Worm (Caenorhabditis elegans) whole organism, L1 larva: ENCODE data around the gene drr-2.
A peak's percentile ranks its signal among the peaks of the same experiment; 100 is the strongest.

Experiments used
- C16A3.4 ChIP-seq: fragments of 150-350 bp; optimal IDR thresholded peaks from 2 replicates; lab custom pipeline; 2014; ENCODE audit warnings: missing biosample characterization, missing genetic modification characterization
- F16B12.6 ChIP-seq: fragments of 150-350 bp; optimal IDR thresholded peaks from 2 replicates; lab custom pipeline; 2014; ENCODE audit warnings: missing biosample characterization, missing genetic modification characterization
- Y116A8C.19 ChIP-seq: sonication (generic microtip); optimal IDR thresholded peaks from 2 replicates; lab custom pipeline; 2016; ENCODE audit warnings: missing compliant biosample characterization, missing genetic modification characterization, borderline replicate concordance
- aha-1 ChIP-seq: fragments of 150-350 bp; optimal IDR thresholded peaks from 2 replicates; lab custom pipeline; 2014; ENCODE audit warnings: missing biosample characterization, missing genetic modification characterization
- blmp-1 ChIP-seq: fragments of 150-350 bp; optimal IDR thresholded peaks from 2 replicates; lab custom pipeline; 2014; ENCODE audit warnings: missing biosample characterization, missing genetic modification characterization
- ceh-8 ChIP-seq: fragments of 200-800 bp; sonication (Bioruptor generic); optimal IDR thresholded peaks from 2 replicates; lab custom pipeline; 2018; ENCODE audit warnings: mild to moderate bottlenecking, missing genetic modification characterization, moderate library complexity, missing compliant biosample characterization
- ceh-82 ChIP-seq, 3 experiments: fragments of 150-350 bp in 1 of 3; sonication (generic microtip) in 2 of 3; optimal IDR thresholded peaks; 2 replicates each; lab custom pipeline; 2014 to 2017; ENCODE audit warnings: missing biosample characterization in 3 of 3, missing genetic modification characterization in 3 of 3
- ceh-88 ChIP-seq: fragments of 200-800 bp; sonication (Bioruptor generic); IDR thresholded peaks from 2 replicates; pipeline ENCODE4 v1.3.6; 2022; ENCODE audit warnings: missing genetic modification characterization, missing compliant biosample characterization
- ces-1 ChIP-seq: fragments of 150-350 bp; optimal IDR thresholded peaks from 2 replicates; lab custom pipeline; 2014; ENCODE audit warnings: missing biosample characterization, missing genetic modification reagents, missing genetic modification characterization
- dsc-1 ChIP-seq: sonication (generic microtip); optimal IDR thresholded peaks from 2 replicates; lab custom pipeline; 2016; ENCODE audit warnings: mild to moderate bottlenecking, missing genetic modification characterization, missing compliant biosample characterization
- egl-13 ChIP-seq: sonication (generic microtip); optimal IDR thresholded peaks from 2 replicates; lab custom pipeline; 2016; ENCODE audit warnings: missing genotype, missing genetic modification reagents, missing genetic modification characterization, missing compliant biosample characterization
- egl-27 ChIP-seq, 2 experiments: fragments of 150-350 bp in 1 of 2; sonication (generic microtip); optimal IDR thresholded peaks; 3 replicates each; lab custom pipeline; 2017 to 2018; ENCODE audit warnings: missing biosample characterization in 2 of 2, missing genetic modification characterization in 2 of 2, missing genetic modification reagents in 2 of 2
- elt-3 ChIP-seq, 6 experiments: fragments of 150-350 bp in 1 of 6; sonication (generic microtip); optimal IDR thresholded peaks; 2 replicates each; lab custom pipeline; 2017 to 2018; ENCODE audit warnings: missing biosample characterization in 6 of 6, missing genetic modification characterization in 6 of 6, inconsistent platforms in 1 of 6
- ets-5 ChIP-seq: fragments of 200-800 bp; sonication (Bioruptor generic); IDR thresholded peaks from 2 replicates; pipeline ENCODE4 v1.3.6; 2022; ENCODE audit warnings: missing genetic modification characterization, missing compliant biosample characterization
- fkh-10 ChIP-seq: sonication (generic microtip); optimal IDR thresholded peaks from 2 replicates; lab custom pipeline; 2017; ENCODE audit warnings: missing biosample characterization, missing genetic modification reagents, missing genetic modification characterization
- fkh-4 ChIP-seq: sonication (generic microtip); optimal IDR thresholded peaks from 2 replicates; lab custom pipeline; 2016; ENCODE audit warnings: missing compliant biosample characterization, missing genetic modification characterization, borderline replicate concordance
- hlh-17 ChIP-seq: fragments of 200-800 bp; sonication (Bioruptor generic); optimal IDR thresholded peaks from 2 replicates; lab custom pipeline; 2018; ENCODE audit warnings: missing genetic modification characterization, mild to moderate bottlenecking, missing compliant biosample characterization, moderate library complexity, borderline replicate concordance
- hpl-2 ChIP-seq: fragments of 150-350 bp; optimal IDR thresholded peaks from 2 replicates; lab custom pipeline; 2014; ENCODE audit warnings: missing biosample characterization, missing genetic modification reagents, missing genetic modification characterization
- isw-1 ChIP-seq: fragments of 200-800 bp; sonication (Bioruptor generic); IDR thresholded peaks from 2 replicates; pipeline ENCODE4 v1.3.6; 2022; ENCODE audit warnings: missing genetic modification characterization, missing compliant biosample characterization
- lin-14 ChIP-seq: fragments of 200-800 bp; sonication (Bioruptor generic); optimal IDR thresholded peaks from 2 replicates; lab custom pipeline; 2018; ENCODE audit warnings: mild to moderate bottlenecking, missing genetic modification characterization, moderate library complexity, missing compliant biosample characterization
- lin-15B ChIP-seq: fragments of 150-350 bp; sonication (generic microtip); optimal IDR thresholded peaks from 3 replicates; lab custom pipeline; 2014; ENCODE audit warnings: missing biosample characterization, missing genetic modification characterization
- lin-35 ChIP-seq, 2 experiments: fragments of 150-350 bp; optimal IDR thresholded peaks; 2 replicates each; lab custom pipeline; 2014; ENCODE audit warnings: missing biosample characterization in 2 of 2, missing genetic modification characterization in 2 of 2, missing genetic modification reagents in 2 of 2
- lir-3 ChIP-seq: sonication (generic microtip); optimal IDR thresholded peaks from 2 replicates; lab custom pipeline; 2016; ENCODE audit warnings: mild to moderate bottlenecking, missing genetic modification characterization, moderate library complexity, missing compliant biosample characterization; ENCODE audit not compliant: poor library complexity
- lsy-2 ChIP-seq, 2 experiments: fragments of 150-350 bp; optimal IDR thresholded peaks; 2 replicates each; lab custom pipeline; 2014; ENCODE audit warnings: missing biosample characterization in 2 of 2, missing genetic modification characterization in 2 of 2
- mdl-1 ChIP-seq, 2 experiments: fragments of 150-350 bp; optimal IDR thresholded peaks; 2 replicates each; lab custom pipeline; 2014 to 2017; ENCODE audit warnings: missing biosample characterization in 2 of 2, missing genetic modification characterization in 2 of 2, inconsistent platforms in 1 of 2
- mef-2 ChIP-seq: fragments of 150-350 bp; optimal IDR thresholded peaks from 2 replicates; lab custom pipeline; 2014; ENCODE audit warnings: missing biosample characterization, missing genetic modification characterization
- mep-1 ChIP-seq: fragments of 150-350 bp; optimal IDR thresholded peaks from 2 replicates; lab custom pipeline; 2014; ENCODE audit warnings: missing biosample characterization, missing genetic modification characterization
- nhr-20 ChIP-seq: sonication (generic microtip); optimal IDR thresholded peaks from 2 replicates; lab custom pipeline; 2016; ENCODE audit warnings: mild to moderate bottlenecking, missing genetic modification characterization, missing compliant biosample characterization
- nhr-28 ChIP-seq: fragments of 150-350 bp; optimal IDR thresholded peaks from 2 replicates; lab custom pipeline; 2014; ENCODE audit warnings: missing biosample characterization, missing genetic modification characterization
- nhr-47 ChIP-seq: sonication (generic microtip); optimal IDR thresholded peaks from 2 replicates; lab custom pipeline; 2016; ENCODE audit warnings: mild to moderate bottlenecking, missing genetic modification characterization, moderate library complexity, missing compliant biosample characterization
- nhr-84 ChIP-seq: sonication (generic microtip); optimal IDR thresholded peaks from 2 replicates; lab custom pipeline; 2017; ENCODE audit warnings: missing biosample characterization, missing genetic modification characterization
- nhr-85 ChIP-seq: sonication (generic microtip); peaks from one replicate; lab custom pipeline; 2016; ENCODE audit warnings: missing genetic modification characterization, inconsistent platforms, missing compliant biosample characterization
- pag-3 ChIP-seq: sonication (generic microtip); optimal IDR thresholded peaks from 2 replicates; lab custom pipeline; 2017; ENCODE audit warnings: missing genetic modification characterization, mild to moderate bottlenecking, missing compliant biosample characterization, antibody characterized with exemption, borderline replicate concordance; ENCODE audit not compliant: insufficient read depth
- pax-3 ChIP-seq: fragments of 200-800 bp; sonication (Bioruptor generic); optimal IDR thresholded peaks from 2 replicates; lab custom pipeline; 2018; ENCODE audit warnings: mild to moderate bottlenecking, missing genetic modification characterization, moderate library complexity, missing compliant biosample characterization
- pqm-1 ChIP-seq: sonication (generic microtip); optimal IDR thresholded peaks from 3 replicates; lab custom pipeline; 2017; ENCODE audit warnings: missing biosample characterization, missing genetic modification characterization
- skn-1 ChIP-seq: fragments of 150-350 bp; optimal IDR thresholded peaks from 2 replicates; lab custom pipeline; 2014; ENCODE audit warnings: missing biosample characterization, missing genetic modification characterization
- snpc-4 ChIP-seq: fragments of 150-350 bp; optimal IDR thresholded peaks from 2 replicates; lab custom pipeline; 2014; ENCODE audit warnings: missing biosample characterization, missing genetic modification characterization
- sptf-1 ChIP-seq: fragments of 150-350 bp; optimal IDR thresholded peaks from 2 replicates; lab custom pipeline; 2014; ENCODE audit warnings: missing biosample characterization, missing genetic modification characterization
- sup-37 ChIP-seq: fragments of 200-800 bp; sonication (Bioruptor generic); optimal IDR thresholded peaks from 2 replicates; lab custom pipeline; 2018; ENCODE audit warnings: mild to moderate bottlenecking, missing genetic modification characterization, missing compliant biosample characterization
- tlp-1 ChIP-seq: fragments of 150-350 bp; optimal IDR thresholded peaks from 2 replicates; lab custom pipeline; 2014; ENCODE audit warnings: missing biosample characterization, missing genetic modification characterization
- unc-130 ChIP-seq: fragments of 150-350 bp; optimal IDR thresholded peaks from 2 replicates; lab custom pipeline; 2017; ENCODE audit warnings: missing biosample characterization, missing genetic modification characterization, inconsistent platforms
- unc-62 ChIP-seq: fragments of 150-350 bp; optimal IDR thresholded peaks from 2 replicates; lab custom pipeline; 2014; ENCODE audit warnings: missing biosample characterization, missing genetic modification reagents, missing genetic modification characterization
- unc-98 ChIP-seq: fragments of 200-800 bp; sonication (Bioruptor generic); IDR thresholded peaks from 2 replicates; pipeline ENCODE4 v1.3.6; 2022; ENCODE audit warnings: missing genetic modification characterization, missing compliant biosample characterization
- vab-15 ChIP-seq: sonication (generic microtip); optimal IDR thresholded peaks from 2 replicates; lab custom pipeline; 2017; ENCODE audit warnings: missing genotype, mild to moderate bottlenecking, missing genetic modification characterization, missing compliant biosample characterization
- xbp-1 ChIP-seq: sonication (generic microtip); optimal IDR thresholded peaks from 2 replicates; lab custom pipeline; 2016; ENCODE audit warnings: missing genetic modification characterization, missing compliant biosample characterization
- zag-1 ChIP-seq: fragments of 150-350 bp; optimal IDR thresholded peaks from 2 replicates; lab custom pipeline; 2014; ENCODE audit warnings: missing biosample characterization, missing genetic modification characterization
- zip-4 ChIP-seq: fragments of 200-800 bp; sonication (Bioruptor generic); optimal IDR thresholded peaks from 2 replicates; lab custom pipeline; 2018; ENCODE audit warnings: mild to moderate bottlenecking, missing genetic modification characterization, moderate library complexity, missing compliant biosample characterization

Gene drr-2

DNA sequence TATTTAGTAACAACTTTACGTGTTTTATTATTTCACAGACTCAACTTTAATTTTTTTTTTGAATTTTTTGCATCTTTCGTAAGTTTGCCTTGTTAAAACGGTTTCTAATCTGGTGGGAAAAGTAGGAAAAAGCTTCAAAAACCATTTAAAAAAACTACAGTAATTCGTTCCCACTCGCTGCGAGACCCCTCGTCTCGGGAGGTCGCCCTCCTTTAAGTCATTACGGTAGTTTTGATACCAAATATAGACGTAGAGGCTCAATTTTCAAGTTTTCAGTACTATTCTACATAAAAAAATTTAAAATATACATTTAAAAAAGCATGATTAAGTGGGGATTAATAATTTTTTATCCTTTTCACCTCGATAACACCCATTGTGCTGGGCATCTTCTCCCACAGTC is 2.5 kb downstream of the drr-2 start:
- TF ChIP-seq nhr-28 (tag; lab: Kevin White, UChicago) (no peak), pag-3 (tag; lab: Kevin White, UChicago) (no peak), sup-37 (GFP tag; lab: Kevin White, UChicago) (no peak), ceh-8 (GFP tag; lab: Kevin White, UChicago) (no peak)

DNA sequence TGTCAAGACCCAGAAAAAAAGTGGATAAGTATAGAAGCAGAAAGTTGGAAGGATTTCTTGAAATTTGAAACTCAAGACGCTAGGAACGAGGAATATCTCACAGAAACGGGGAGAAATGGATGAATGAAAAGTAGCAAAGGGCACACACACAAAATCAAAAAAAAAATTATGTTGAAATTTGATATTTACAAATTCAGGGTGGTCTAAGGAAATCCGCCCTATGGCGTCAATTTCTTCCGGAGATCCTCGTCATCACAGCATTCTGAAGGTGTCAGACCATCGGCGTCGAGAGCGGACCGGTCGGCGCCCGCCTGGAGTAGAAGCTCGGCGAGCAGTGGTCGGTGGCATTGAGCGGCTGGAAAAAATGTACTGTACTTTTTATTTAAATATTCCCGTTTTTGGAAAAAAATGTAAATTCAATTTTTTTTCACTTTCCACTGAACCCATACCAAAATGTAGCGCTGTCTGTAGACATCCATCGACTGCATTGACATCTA is 3.3 kb downstream of the drr-2 start:
- TF ChIP-seq mdl-1 (tag; optimal IDR thresholded peaks at IDR 0.05; lab: Kevin White, UChicago) (no peak), mep-1 (tag; lab: Kevin White, UChicago) (no peak), blmp-1 (no peak), zag-1 (tag; lab: Kevin White, UChicago) (no peak), ceh-88 (GFP tag; lab: Robert Waterston, UW) (no peak), zip-4 (no peak), tlp-1 (tag; lab: Kevin White, UChicago) (no peak), vab-15 (tag; lab: Kevin White, UChicago) (no peak), egl-13 (tag; lab: Kevin White, UChicago) (no peak), hpl-2 (no peak), xbp-1 (tag; lab: Kevin White, UChicago) (no peak), snpc-4 (tag; lab: Kevin White, UChicago) (no peak), nhr-20 (tag; lab: Kevin White, UChicago) (no peak), ces-1 (no peak), nhr-84 (tag; lab: Kevin White, UChicago) (no peak), unc-130 (tag; lab: Kevin White, UChicago) (no peak), sptf-1 (tag; lab: Kevin White, UChicago) (no peak), dsc-1 (tag; lab: Kevin White, UChicago) (no peak)

DNA sequence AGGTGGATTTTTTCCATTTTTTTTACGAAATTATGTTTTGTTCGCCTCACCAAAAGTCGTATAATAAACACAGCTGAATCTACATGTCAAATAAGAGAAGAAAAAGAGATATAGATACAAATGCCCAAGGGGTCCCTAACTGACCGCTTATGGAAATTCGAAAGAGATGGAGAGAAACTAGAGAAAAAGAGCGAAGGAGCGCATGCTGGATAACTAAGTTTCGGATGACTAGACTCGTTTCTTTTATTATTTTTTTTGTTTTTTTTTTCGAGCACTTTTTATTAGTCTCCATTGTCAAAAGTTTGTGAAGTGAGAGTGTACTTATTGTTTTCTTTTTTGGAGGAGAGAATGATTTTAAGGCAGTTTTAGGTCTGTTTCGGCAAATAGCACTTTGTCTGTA is 5.7 kb downstream of the drr-2 start:
- TF ChIP-seq unc-130 (tag; lab: Kevin White, UChicago) (no peak), ets-5 (GFP tag; lab: Robert Waterston, UW) (no peak), pqm-1 (tag; lab: Kevin White, UChicago) (no peak), elt-3 (tag; optimal IDR thresholded peaks at IDR 0.05; lab: Kevin White, UChicago) (no peak), fkh-10 (GFP tag; lab: Kevin White, UChicago) (peak; percentile 58), hlh-17 (GFP tag; lab: Kevin White, UChicago) (no peak), lir-3 (tag; lab: Kevin White, UChicago) (no peak), lsy-2 (tag; optimal IDR thresholded peaks at IDR 0.05; lab: Kevin White, UChicago) (peak in 1 of 2 experiments; percentile 18), ceh-88 (GFP tag; lab: Robert Waterston, UW) (no peak), lin-14 (peak; percentile 59), ceh-82 (tag; optimal IDR thresholded peaks at IDR 0.05; lab: Kevin White, UChicago) (peak in 2 of 3 experiments; percentile 4 to 12), F16B12.6 (tag; lab: Kevin White, UChicago) (no peak), unc-98 (GFP tag; lab: Robert Waterston, UW) (no peak), fkh-4 (tag; lab: Kevin White, UChicago) (no peak), dsc-1 (tag; lab: Kevin White, UChicago) (no peak), vab-15 (tag; lab: Kevin White, UChicago) (no peak), zip-4 (no peak), lin-35 (GFP tag; optimal IDR thresholded peaks at IDR 0.05; lab: Kevin White, UChicago) (no peak), C16A3.4 (tag; lab: Kevin White, UChicago) (no peak), ces-1 (peak; percentile 52), lin-15B (tag; lab: Kevin White, UChicago) (no peak), xbp-1 (tag; lab: Kevin White, UChicago) (no peak), mef-2 (tag; lab: Kevin White, UChicago) (no peak), sptf-1 (tag; lab: Kevin White, UChicago) (no peak), skn-1 (tag; lab: Kevin White, UChicago) (no peak), nhr-85 (tag; lab: Kevin White, UChicago) (no peak), unc-62 (no peak), hpl-2 (no peak), aha-1 (tag; lab: Kevin White, UChicago) (no peak), pax-3 (tag; lab: Kevin White, UChicago) (no peak), isw-1 (GFP tag; lab: Robert Waterston, UW) (no peak), pag-3 (tag; lab: Kevin White, UChicago) (no peak), mep-1 (tag; lab: Kevin White, UChicago) (no peak), nhr-47 (tag; lab: Kevin White, UChicago) (no peak), Y116A8C.19 (tag; lab: Kevin White, UChicago) (no peak), egl-27 (tag; optimal IDR thresholded peaks at IDR 0.05; lab: Kevin White, UChicago) (no peak), egl-13 (tag; lab: Kevin White, UChicago) (no peak)
